Fruit fly (Drosophila melanogaster): ENCODE results near the gene CG4161.

The CG4161 gene

dm6 chr2L:15463515-15463914 is 30.4 kb downstream of the CG4161 start:
- TF ChIP-seq Kr (GFP tag; optimal IDR thresholded peaks at IDR 0.05) (no peak), Hr39 (optimal IDR thresholded peaks at IDR 0.05) (no peak), D19A (tag; optimal IDR thresholded peaks at IDR 0.05) (peak; percentile 17), sug (tag; optimal IDR thresholded peaks at IDR 0.05) (no peak), Xrp1 (GFP tag; IDR thresholded peaks at IDR 0.05) (peak; percentile 45), Drgx (GFP tag; IDR thresholded peaks at IDR 0.05) (no peak), CG17612 (GFP tag; IDR thresholded peaks at IDR 0.05) (no peak), salm (tag; optimal IDR thresholded peaks at IDR 0.05) (no peak), row (GFP tag; IDR thresholded peaks at IDR 0.05) (peak; percentile 27; the same call in 1 of the 3 replicates), sisA (GFP tag; IDR thresholded peaks at IDR 0.05) (no peak), CkIIα-i1 (GFP tag; IDR thresholded peaks at IDR 0.05) (no peak), CG34224 (GFP tag; IDR thresholded peaks at IDR 0.05; ENCODE audit: partially characterized antibody) (no peak), CG2712 (tag; optimal IDR thresholded peaks at IDR 0.05) (peak; percentile 46), z (GFP tag; IDR thresholded peaks at IDR 0.05) (no peak), fd96Cb (tag; optimal IDR thresholded peaks at IDR 0.05) (peak; percentile 3), CG3163 (GFP tag; optimal IDR thresholded peaks at IDR 0.05) (no peak), tgo (GFP tag; IDR thresholded peaks at IDR 0.05) (no peak), Fer2 (tag; optimal IDR thresholded peaks at IDR 0.05) (no peak), CG11504 (tag; optimal IDR thresholded peaks at IDR 0.05) (peak; percentile 20), bbx (GFP tag; IDR thresholded peaks at IDR 0.05; ENCODE audit: partially characterized antibody) (no peak), CG12155 (GFP tag; optimal IDR thresholded peaks at IDR 0.05) (no peak), CG1603 (tag; optimal IDR thresholded peaks at IDR 0.05) (no peak), CG31365 (tag; optimal IDR thresholded peaks at IDR 0.05) (no peak), CoRest (tag; optimal IDR thresholded peaks at IDR 0.05) (peak; percentile 12), dm (GFP tag; optimal IDR thresholded peaks at IDR 0.05) (no peak), pb (GFP tag; optimal IDR thresholded peaks at IDR 0.05) (no peak), CG18262 (tag; optimal IDR thresholded peaks at IDR 0.05) (peak; percentile 34), CG10979 (tag; optimal IDR thresholded peaks at IDR 0.05) (peak; percentile 35), CG3407 (GFP tag; optimal IDR thresholded peaks at IDR 0.05) (no peak), dmrt11E (tag; optimal IDR thresholded peaks at IDR 0.05) (peak; percentile 29), Antp (GFP tag; optimal IDR thresholded peaks at IDR 0.05) (no peak), unpg (GFP tag; optimal IDR thresholded peaks at IDR 0.05) (no peak), lbe (GFP tag; optimal IDR thresholded peaks at IDR 0.05) (peak; percentile 25), CG16815 (GFP tag; optimal IDR thresholded peaks at IDR 0.05) (no peak), zen (tag; optimal IDR thresholded peaks at IDR 0.05) (peak; percentile 9), CG11560 (tag; IDR thresholded peaks at IDR 0.05) (no peak), Hand (GFP tag; optimal IDR thresholded peaks at IDR 0.05) (no peak), tx (GFP tag; optimal IDR thresholded peaks at IDR 0.05) (no peak), onecut (GFP tag; IDR thresholded peaks at IDR 0.05) (no peak), CG15696 (tag; optimal IDR thresholded peaks at IDR 0.05) (peak; percentile 17), cato (GFP tag; optimal IDR thresholded peaks at IDR 0.05; ENCODE audit: borderline replicate concordance) (no peak), CG31441 (GFP tag; IDR thresholded peaks at IDR 0.05) (peak; percentile 20; the same call in 1 of the 2 replicates), Spps (tag; optimal IDR thresholded peaks at IDR 0.05) (no peak), CG17361 (GFP tag; IDR thresholded peaks at IDR 0.05) (0 out of 3 replicates have a peak, but pooled peaks have one; percentile 23), CG3847 (GFP tag; IDR thresholded peaks at IDR 0.05) (no peak), Blimp-1 (GFP tag; optimal IDR thresholded peaks at IDR 0.05) (peak; percentile 29), gem (tag; optimal IDR thresholded peaks at IDR 0.05) (peak; percentile 2), CG32772 (GFP tag; IDR thresholded peaks at IDR 0.05) (no peak), CG14710 (tag; optimal IDR thresholded peaks at IDR 0.05) (peak; percentile 16), phol (tag; optimal IDR thresholded peaks at IDR 0.05) (peak; percentile 25), emc (GFP tag; optimal IDR thresholded peaks at IDR 0.05) (no peak), tin (GFP tag; optimal IDR thresholded peaks at IDR 0.05) (no peak)
